Worm (Caenorhabditis elegans) whole organism, mixed stage, embryonic: ENCODE data around the gene T06A10.106.
"Not testable (repeated sequence)": the region's sequence is repeated elsewhere in the genome, so short reads cannot be mapped to it uniquely, and the experiment has no call there.

Source experiments
- M03D4.4 ChIP-seq: sonication (generic microtip); optimal IDR thresholded peaks from 2 replicates; lab custom pipeline; 2017; ENCODE audit warnings: mild to moderate bottlenecking, missing genetic modification characterization, missing compliant biosample characterization
- bed-3 ChIP-seq: fragments of 200-800 bp; sonication (Bioruptor generic); optimal IDR thresholded peaks from 3 replicates; lab custom pipeline; 2018; ENCODE audit warnings: mild to moderate bottlenecking, missing genetic modification characterization, moderate library complexity, missing compliant biosample characterization
- blmp-1 ChIP-seq: fragments of 150-350 bp; optimal IDR thresholded peaks from 2 replicates; lab custom pipeline; 2014; ENCODE audit warnings: missing biosample characterization, missing genetic modification characterization
- ceh-43 ChIP-seq: fragments of 200-800 bp; sonication (Bioruptor generic); optimal IDR thresholded peaks from 2 replicates; lab custom pipeline; 2018; ENCODE audit warnings: mild to moderate bottlenecking, missing genetic modification characterization, moderate library complexity, missing compliant biosample characterization
- ces-1 ChIP-seq: fragments of 150-350 bp; optimal IDR thresholded peaks from 2 replicates; lab custom pipeline; 2014; ENCODE audit warnings: missing biosample characterization, missing genetic modification reagents, missing genetic modification characterization
- drap-1 ChIP-seq: fragments of 200-800 bp; sonication (Bioruptor generic); optimal IDR thresholded peaks from 3 replicates; lab custom pipeline; 2018; ENCODE audit warnings: mild to moderate bottlenecking, missing genetic modification characterization, missing compliant biosample characterization
- elt-3 ChIP-seq: fragments of 150-350 bp; optimal IDR thresholded peaks from 2 replicates; lab custom pipeline; 2014; ENCODE audit warnings: missing biosample characterization, missing genetic modification characterization
- flh-1 ChIP-seq: fragments of 200-800 bp; sonication (Bioruptor generic); optimal IDR thresholded peaks from 2 replicates; lab custom pipeline; 2018; ENCODE audit warnings: mild to moderate bottlenecking, missing genetic modification characterization, moderate library complexity, missing compliant biosample characterization
- ham-2 ChIP-seq: fragments of 200-800 bp; sonication (Bioruptor generic); optimal IDR thresholded peaks from 2 replicates; lab custom pipeline; 2018; ENCODE audit warnings: mild to moderate bottlenecking, missing genetic modification characterization, missing compliant biosample characterization
- lsy-2 ChIP-seq: fragments of 150-350 bp; optimal IDR thresholded peaks from 2 replicates; lab custom pipeline; 2014; ENCODE audit warnings: missing biosample characterization, missing genetic modification characterization
- mab-5 ChIP-seq: fragments of 150-350 bp; optimal IDR thresholded peaks from 2 replicates; lab custom pipeline; 2014; ENCODE audit warnings: missing biosample characterization, missing genetic modification characterization
- mls-2 ChIP-seq: sonication (generic microtip); optimal IDR thresholded peaks from 2 replicates; lab custom pipeline; 2016; ENCODE audit warnings: mild to moderate bottlenecking, missing genetic modification characterization, moderate library complexity, missing compliant biosample characterization
- nhr-237 ChIP-seq: fragments of 150-350 bp; optimal IDR thresholded peaks from 2 replicates; lab custom pipeline; 2014; ENCODE audit warnings: missing biosample characterization, missing genetic modification characterization
- nhr-28 ChIP-seq: fragments of 150-350 bp; optimal IDR thresholded peaks from 2 replicates; lab custom pipeline; 2014; ENCODE audit warnings: missing biosample characterization, missing genetic modification characterization
- nhr-76 ChIP-seq: sonication (generic microtip); optimal IDR thresholded peaks from 2 replicates; lab custom pipeline; 2017; ENCODE audit warnings: missing biosample characterization, missing genetic modification characterization
- pha-4 ChIP-seq: fragments of 150-350 bp; optimal IDR thresholded peaks from 2 replicates; lab custom pipeline; 2018; ENCODE audit warnings: missing biosample characterization, missing genetic modification reagents, missing genetic modification characterization
- sem-2 ChIP-seq: fragments of 200-800 bp; sonication (Bioruptor generic); optimal IDR thresholded peaks from 2 replicates; lab custom pipeline; 2018; ENCODE audit warnings: mild to moderate bottlenecking, missing genetic modification characterization, missing compliant biosample characterization
- sptf-1 ChIP-seq: sonication (generic microtip); optimal IDR thresholded peaks from 2 replicates; lab custom pipeline; 2017; ENCODE audit warnings: mild to moderate bottlenecking, missing genetic modification characterization, moderate library complexity, missing compliant biosample characterization
- unc-62 ChIP-seq: fragments of 150-350 bp; optimal IDR thresholded peaks from 2 replicates; lab custom pipeline; 2014; ENCODE audit warnings: missing biosample characterization, missing genetic modification reagents, missing genetic modification characterization
- zip-8 ChIP-seq: fragments of 150-350 bp; optimal IDR thresholded peaks from 2 replicates; lab custom pipeline; 2014; ENCODE audit warnings: missing biosample characterization, missing genetic modification characterization

T06A10.106 gene

ce11 chrIV:16845376-16845775 is 23.4 kb downstream of the T06A10.106 start:
- TF ChIP-seq lsy-2, result peak; percentile 75
- TF ChIP-seq, all 35 proteins: peak for 1; not testable (repeated sequence) for 34

ce11 chrIV:16842873-16843272 is 25.9 kb downstream of the T06A10.106 start, which contains the start of gene Y116A8A.150:
Y116A8A.150 (minus strand) TSS chrIV:16842973.
- not testable (repeated sequence) for TF ChIP-seq sem-2; bed-3 (GFP tag; lab: Kevin White, UChicago); ces-1

- no peak for TF ChIP-seq lsy-2
- no peak for TF ChIP-seq zip-8 (tag; lab: Kevin White, UChicago)
Measured at ce11 chrIV:16831366-16831765, 37.4 kb downstream of the T06A10.106 start, which contains the start of gene clec-194. clec-194 (plus strand) TSS chrIV:16831666.

- no peak for TF ChIP-seq bed-3 (GFP tag; lab: Kevin White, UChicago)
- no peak for TF ChIP-seq nhr-237 (tag; lab: Kevin White, UChicago)
- TF ChIP-seq drap-1 (GFP tag; lab: Kevin White, UChicago), result no peak
- TF ChIP-seq, all 35 proteins: peak for 0
Measured at ce11 chrIV:16829896-16830295, 38.9 kb downstream of the T06A10.106 start, which contains the start of gene Y116A8A.7. Y116A8A.7 (plus strand) TSS chrIV:16830196.

ce11 chrIV:16828698-16829097 is 40.1 kb downstream of the T06A10.106 start, which contains the start of gene Y116A8A.6:
Y116A8A.6 (minus strand) TSS chrIV:16828798.
- TF ChIP-seq blmp-1 (tag; lab: Kevin White, UChicago) (no peak), sptf-1 (tag; lab: Kevin White, UChicago) (no peak), mls-2 (tag; lab: Kevin White, UChicago) (no peak), ceh-43 (GFP tag; lab: Kevin White, UChicago) (no peak), M03D4.4 (tag; lab: Kevin White, UChicago) (no peak), zip-8 (tag; lab: Kevin White, UChicago) (no peak), unc-62 (GFP tag; lab: Kevin White, UChicago) (no peak)

- no peak for TF ChIP-seq pha-4 (tag; lab: Kevin White, UChicago)
- no peak for TF ChIP-seq nhr-28 (tag; lab: Kevin White, UChicago)
- TF ChIP-seq nhr-76 (tag; lab: Kevin White, UChicago), result no peak
- no peak for TF ChIP-seq flh-1 (GFP tag; lab: Kevin White, UChicago)
- TF ChIP-seq elt-3, result no peak
- TF ChIP-seq M03D4.4 (tag; lab: Kevin White, UChicago), result no peak
- no peak for TF ChIP-seq mab-5 (tag; lab: Kevin White, UChicago)
- TF ChIP-seq ham-2, result no peak
- TF ChIP-seq nhr-237 (tag; lab: Kevin White, UChicago), result no peak
Measured at ce11 chrIV:16822529-16822928, 46.3 kb downstream of the T06A10.106 start, which contains the start of gene Y116A8A.4. Y116A8A.4 (plus strand) TSS chrIV:16822829.
